Worm (Caenorhabditis elegans): ENCODE results near the gene EEED8.15.

EEED8.15 gene

DNA sequence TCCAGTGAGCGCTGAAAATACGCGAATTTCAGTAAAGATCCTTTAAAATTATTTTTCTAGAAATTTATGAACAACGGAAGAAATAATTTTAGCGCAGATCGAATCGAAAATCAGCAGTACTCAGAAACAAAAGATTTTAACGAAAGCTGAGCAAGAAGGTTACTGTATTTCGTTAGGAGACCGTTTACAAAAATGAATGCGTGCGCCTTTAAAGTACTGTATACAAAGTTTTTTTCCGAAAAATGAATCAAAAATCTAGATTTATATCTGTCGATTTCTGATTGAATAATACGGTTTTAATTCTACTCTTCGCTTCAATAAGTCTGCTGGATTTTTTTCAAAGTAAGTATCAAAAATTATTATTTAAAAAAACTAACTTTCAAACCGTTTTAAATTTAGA is 5.0 kb upstream of the EEED8.15 start, which contains the start of the genes EEED8.14 and EEED8.3:
Gene EEED8.14, minus strand, starts transcription at position 13 of the 400 bp plus-strand sequence.
Gene EEED8.3, plus strand, starts transcription at position 237 of the 400 bp plus-strand sequence.
- TF ChIP-seq pax-1 (tag; optimal IDR thresholded peaks at IDR 0.05) (no peak), nhr-11 (tag; optimal IDR thresholded peaks at IDR 0.05) (no peak), lin-11 (tag; optimal IDR thresholded peaks at IDR 0.05) (no peak), ceh-45 (GFP tag; IDR thresholded peaks at IDR 0.05) (no peak), sox-2 (GFP tag; IDR thresholded peaks at IDR 0.05) (no peak), che-1 (tag; optimal IDR thresholded peaks at IDR 0.05) (no peak), rnt-1 (tag; optimal IDR thresholded peaks at IDR 0.05) (no peak), ceh-31 (tag; optimal IDR thresholded peaks at IDR 0.05) (no peak), sox-4 (tag; optimal IDR thresholded peaks at IDR 0.05) (no peak), ceh-22 (tag; optimal IDR thresholded peaks at IDR 0.05) (no peak), hlh-30 (tag; optimal IDR thresholded peaks at IDR 0.05; ENCODE audit: insufficient read depth) (no peak), ref-2 (tag; optimal IDR thresholded peaks at IDR 0.05) (no peak)

ce11 chrII:5416204-5416764 is 2.7 kb upstream of the EEED8.15 start, which contains the start of gene EEED8.2:
Gene EEED8.2, plus strand, starts transcription at chrII:5416714.
- TF ChIP-seq ama-1 (optimal IDR thresholded peaks at IDR 0.05) (no peak), nhr-11 (tag; optimal IDR thresholded peaks at IDR 0.05) (no peak), mec-3 (tag; optimal IDR thresholded peaks at IDR 0.05; ENCODE audit: borderline replicate concordance) (no peak), unc-42 (tag; optimal IDR thresholded peaks at IDR 0.05) (no peak), ref-2 (tag; optimal IDR thresholded peaks at IDR 0.05) (no peak), madf-2 (tag; optimal IDR thresholded peaks at IDR 0.05) (no peak), pros-1 (tag; optimal IDR thresholded peaks at IDR 0.05) (no peak), npax-4 (tag; optimal IDR thresholded peaks at IDR 0.05) (no peak), dmd-4 (tag; optimal IDR thresholded peaks at IDR 0.05; ENCODE audit: borderline replicate concordance) (no peak), pax-1 (tag; optimal IDR thresholded peaks at IDR 0.05) (no peak), ceh-2 (tag; optimal IDR thresholded peaks at IDR 0.05) (no peak), pat-9 (tag; optimal IDR thresholded peaks at IDR 0.05) (no peak), tbx-2 (tag; optimal IDR thresholded peaks at IDR 0.05) (peak; percentile 3), hlh-30 (tag; optimal IDR thresholded peaks at IDR 0.05; ENCODE audit: insufficient read depth) (peak; percentile 24), unc-55 (GFP tag; optimal IDR thresholded peaks at IDR 0.05) (peak; percentile 39), elt-2 (tag; optimal IDR thresholded peaks at IDR 0.05) (no peak)

- TF ChIP-seq unc-55 (GFP tag; optimal IDR thresholded peaks at IDR 0.05) (peak; percentile 90), ceh-30 (tag; optimal IDR thresholded peaks at IDR 0.05) (no peak)
Observed at ce11 chrII:5417905-5418304, 1.1 kb upstream of the EEED8.15 start.

DNA sequence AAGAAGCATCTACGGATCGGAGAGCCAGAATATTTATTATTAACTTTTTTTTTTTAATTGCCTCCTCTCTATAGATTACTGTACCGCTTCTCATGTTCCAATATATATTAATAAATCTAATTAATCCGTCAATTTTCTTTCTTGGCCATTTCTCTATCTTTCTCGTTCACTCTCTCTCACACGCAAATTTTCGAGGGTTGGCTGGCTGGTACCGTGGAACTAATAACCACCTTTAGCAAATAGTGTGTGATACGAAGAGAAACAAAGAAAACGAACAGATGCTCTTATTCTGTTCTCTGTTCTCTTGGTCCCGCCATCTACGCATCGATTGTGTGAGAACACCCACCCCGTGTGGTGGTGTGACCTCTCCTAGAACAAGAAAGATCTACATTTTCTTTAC is 712 bp upstream of the EEED8.15 start:
- TF ChIP-seq pha-2 (tag; optimal IDR thresholded peaks at IDR 0.05) (no peak), ref-2 (tag; optimal IDR thresholded peaks at IDR 0.05) (peak; percentile 8), sox-2 (GFP tag; IDR thresholded peaks at IDR 0.05) (no peak), unc-55 (GFP tag; optimal IDR thresholded peaks at IDR 0.05) (no peak), nfya-1 (tag; optimal IDR thresholded peaks at IDR 0.05) (peak; percentile 40), ttx-3 (tag; optimal IDR thresholded peaks at IDR 0.05) (no peak), syd-9 (tag; optimal IDR thresholded peaks at IDR 0.05) (no peak), unc-42 (tag; optimal IDR thresholded peaks at IDR 0.05) (peak; percentile 54), dve-1 (tag; optimal IDR thresholded peaks at IDR 0.05) (no peak), elt-2 (tag; optimal IDR thresholded peaks at IDR 0.05) (peak; percentile 42), K09A11.1 (tag; optimal IDR thresholded peaks at IDR 0.05; ENCODE audit: insufficient read depth) (no peak), ceh-48 (tag; optimal IDR thresholded peaks at IDR 0.05) (peak; percentile 36), ceh-14 (tag; optimal IDR thresholded peaks at IDR 0.05) (no peak)
